Fruit fly (Drosophila melanogaster) whole organism, embryonic: ENCODE data around the gene TTLL4A.

Source experiments
- CG13123 ChIP-seq: fragments of 200-800 bp; sonication (Bioruptor generic); optimal IDR thresholded peaks from 2 replicates; lab custom pipeline; 2016; ENCODE audit warnings: missing biosample characterization, missing genetic modification characterization
- Fer3 ChIP-seq: fragments of 200-800 bp; sonication (Bioruptor generic); optimal IDR thresholded peaks from 2 replicates; lab custom pipeline; 2018; ENCODE audit warnings: missing biosample characterization, mild to moderate bottlenecking, missing genetic modification characterization, moderate library complexity
- NFAT ChIP-seq: fragments of 200-800 bp; sonication (Bioruptor generic); IDR thresholded peaks from 2 replicates; pipeline ENCODE4 v1.3.6; 2022; ENCODE audit warnings: missing biosample characterization, missing genetic modification characterization

DNA sequence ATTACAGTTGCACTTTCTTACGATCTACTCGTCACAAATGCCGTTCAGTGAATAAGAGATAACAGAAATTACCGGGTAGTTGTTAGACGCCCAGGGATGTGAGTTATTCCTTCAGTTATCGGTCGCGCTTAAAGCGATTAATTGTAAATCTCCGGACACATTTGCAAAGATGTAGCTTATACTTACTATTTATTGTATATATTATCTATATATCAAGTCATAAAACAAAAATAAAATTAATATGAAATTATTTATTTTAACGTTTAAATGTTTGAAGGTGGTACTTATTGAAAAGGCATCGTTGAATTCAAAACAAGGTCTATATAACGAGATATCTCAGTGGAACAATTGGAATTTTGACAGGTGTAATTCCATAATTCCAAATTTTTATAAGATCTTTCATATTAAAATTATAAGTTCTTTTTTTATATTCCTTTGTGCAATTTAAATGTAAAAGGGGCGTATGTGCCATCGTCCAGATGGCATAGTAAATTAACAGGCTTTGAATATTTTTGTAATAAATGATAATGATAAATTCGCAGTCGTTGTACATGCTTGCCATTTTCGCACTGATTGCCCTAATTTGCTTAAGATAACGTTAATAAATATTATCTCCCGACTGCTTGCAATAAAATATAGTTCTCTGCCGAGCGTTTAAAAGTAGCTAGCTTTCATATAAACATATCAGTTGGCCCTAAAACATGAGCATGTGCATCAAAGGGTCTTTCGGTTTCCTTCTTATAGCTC, 12.3 kb downstream of the TTLL4A start, which contains the start of the genes aub and lectin-33A:
- TF ChIP-seq Fer3 (tag; lab: Kevin White, UChicago) (no peak), CG13123 (GFP tag; lab: Kevin White, UChicago) (no peak), NFAT (GFP tag; lab: Robert Waterston, UW) (no peak)
